Fruit fly (Drosophila melanogaster) whole organism, embryonic: ENCODE data around the gene aru.

Experiments
- Asciz ChIP-seq: fragments of 200-800 bp; sonication (Bioruptor generic); optimal IDR thresholded peaks from 2 replicates; lab custom pipeline; 2017; ENCODE audit warnings: missing biosample characterization, mild to moderate bottlenecking, missing genetic modification characterization, missing genetic modification reagents
- CG10274 ChIP-seq: fragments of 200-800 bp; sonication (Bioruptor generic); optimal IDR thresholded peaks from 3 replicates; lab custom pipeline; 2017; ENCODE audit warnings: missing biosample characterization, mild to moderate bottlenecking, missing genetic modification characterization
- CG10366 ChIP-seq: fragments of 200-800 bp; sonication (Bioruptor generic); IDR thresholded peaks from 2 replicates; pipeline ENCODE4 v1.3.6; 2022; ENCODE audit warnings: missing biosample characterization, missing genetic modification characterization
- CG10543 ChIP-seq: fragments of 200-800 bp; sonication (Bioruptor generic); optimal IDR thresholded peaks from 3 replicates; lab custom pipeline; 2017; ENCODE audit warnings: missing biosample characterization, mild to moderate bottlenecking, missing genetic modification characterization, moderate library complexity
- CG10959 ChIP-seq: fragments of 200-800 bp; sonication (Bioruptor generic); IDR thresholded peaks from 2 replicates; pipeline ENCODE4 v1.3.6; 2022; ENCODE audit warnings: missing biosample characterization, missing genetic modification characterization
- CG11247 ChIP-seq: fragments of 200-800 bp; sonication (Bioruptor generic); IDR thresholded peaks from 2 replicates; pipeline ENCODE4 v1.3.6; 2022; ENCODE audit warnings: missing biosample characterization, missing genetic modification characterization
- CG13287 ChIP-seq: fragments of 200-800 bp; sonication (Bioruptor generic); IDR thresholded peaks from 2 replicates; pipeline ENCODE4 v1.3.6; 2022; ENCODE audit warnings: missing biosample characterization, missing genetic modification characterization; ENCODE audit not compliant: partially characterized antibody
- CG1647 ChIP-seq: fragments of 200-800 bp; sonication (Bioruptor generic); optimal IDR thresholded peaks from 3 replicates; lab custom pipeline; 2016; ENCODE audit warnings: missing biosample characterization, missing genetic modification characterization
- CG17829 ChIP-seq: fragments of 200-800 bp; optimal IDR thresholded peaks from 2 replicates; lab custom pipeline; 2019; ENCODE audit warnings: missing biosample characterization, mild to moderate bottlenecking, missing genetic modification characterization, moderate library complexity
- CG18262 ChIP-seq: fragments of 200-800 bp; optimal IDR thresholded peaks from 3 replicates; lab custom pipeline; 2019; ENCODE audit warnings: missing biosample characterization, mild to moderate bottlenecking, missing genetic modification characterization, moderate library complexity
- CG30431 ChIP-seq: fragments of 200-800 bp; sonication (Bioruptor generic); optimal IDR thresholded peaks from 2 replicates; lab custom pipeline; 2017; ENCODE audit warnings: missing biosample characterization, missing genetic modification characterization
- CG4820 ChIP-seq: fragments of 200-800 bp; sonication (Bioruptor generic); optimal IDR thresholded peaks from 3 replicates; lab custom pipeline; 2016; ENCODE audit warnings: missing biosample characterization, missing genetic modification characterization
- CG4854 ChIP-seq: fragments of 200-800 bp; sonication (Bioruptor generic); optimal IDR thresholded peaks from 2 replicates; lab custom pipeline; 2016; ENCODE audit warnings: missing biosample characterization, missing genetic modification characterization, inconsistent platforms
- CG6175 ChIP-seq: fragments of 200-800 bp; sonication (Bioruptor generic); IDR thresholded peaks from 3 replicates; pipeline ENCODE4 v1.3.6; 2022; ENCODE audit warnings: missing biosample characterization, missing genetic modification characterization
- CG6654 ChIP-seq: fragments of 200-800 bp; sonication (Bioruptor generic); optimal IDR thresholded peaks from 2 replicates; lab custom pipeline; 2017; ENCODE audit warnings: missing biosample characterization, mild to moderate bottlenecking, missing genetic modification characterization
- CG8944 ChIP-seq: fragments of 200-800 bp; sonication (Bioruptor generic); optimal IDR thresholded peaks from 3 replicates; lab custom pipeline; 2016; ENCODE audit warnings: missing biosample characterization, missing genetic modification characterization
- CG9215 ChIP-seq: fragments of 200-800 bp; sonication (Bioruptor generic); IDR thresholded peaks from 2 replicates; pipeline ENCODE4 v1.3.6; 2022; ENCODE audit warnings: missing biosample characterization, missing genetic modification characterization
- CG9609 ChIP-seq: fragments of 200-800 bp; sonication (Bioruptor generic); optimal IDR thresholded peaks from 3 replicates; lab custom pipeline; 2016; ENCODE audit warnings: missing biosample characterization, missing genetic modification characterization
- CG9727 ChIP-seq: fragments of 200-800 bp; sonication (Bioruptor generic); optimal IDR thresholded peaks from 3 replicates; lab custom pipeline; 2017; ENCODE audit warnings: missing biosample characterization, mild to moderate bottlenecking, missing genetic modification characterization
- Eip74EF ChIP-seq, 2 experiments: fragments of 200-800 bp in 1 of 2; fragments of >200 bp in 1 of 2; sonication (Bioruptor generic) in 1 of 2; optimal IDR thresholded peaks; 2 replicates each; lab custom pipeline; 2017 to 2019; ENCODE audit warnings: missing biosample characterization in 2 of 2, missing genetic modification characterization in 2 of 2, mild to moderate bottlenecking in 1 of 2, moderate library complexity in 1 of 2
- Ets65A ChIP-seq: fragments of 200-800 bp; sonication (Bioruptor generic); peaks from one replicate; lab custom pipeline; 2016; ENCODE audit warnings: missing biosample characterization, missing genetic modification characterization
- Fer3 ChIP-seq: fragments of 200-800 bp; sonication (Bioruptor generic); optimal IDR thresholded peaks from 2 replicates; lab custom pipeline; 2018; ENCODE audit warnings: missing biosample characterization, mild to moderate bottlenecking, missing genetic modification characterization, moderate library complexity
- Gsc ChIP-seq: fragments of 200-800 bp; sonication (Bioruptor generic); IDR thresholded peaks from 2 replicates; pipeline ENCODE4 v1.3.6; 2022; ENCODE audit warnings: missing biosample characterization, missing genetic modification characterization
- HLHmδ ChIP-seq: fragments of 200-800 bp; sonication (Bioruptor generic); optimal IDR thresholded peaks from 2 replicates; lab custom pipeline; 2018; ENCODE audit warnings: missing biosample characterization, mild to moderate bottlenecking, missing genetic modification characterization, moderate library complexity
- Mrtf ChIP-seq: fragments of 200-800 bp; sonication (Bioruptor generic); IDR thresholded peaks from 3 replicates; pipeline ENCODE4 v1.3.6; 2022; ENCODE audit warnings: missing biosample characterization, missing genetic modification characterization
- NC2α ChIP-seq: fragments of 200-800 bp; sonication (Bioruptor generic); optimal IDR thresholded peaks from 2 replicates; lab custom pipeline; 2016; ENCODE audit warnings: missing biosample characterization, missing genetic modification characterization
- NFAT ChIP-seq: fragments of 200-800 bp; sonication (Bioruptor generic); IDR thresholded peaks from 2 replicates; pipeline ENCODE4 v1.3.6; 2022; ENCODE audit warnings: missing biosample characterization, missing genetic modification characterization
- Nf-YB ChIP-seq: fragments of 200-800 bp; sonication (Bioruptor generic); optimal IDR thresholded peaks from 3 replicates; lab custom pipeline; 2019; ENCODE audit warnings: missing biosample characterization, mild to moderate bottlenecking, missing genetic modification characterization, moderate library complexity
- Poxn ChIP-seq: fragments of 200-800 bp; sonication (Bioruptor generic); IDR thresholded peaks from 2 replicates; pipeline ENCODE4 v1.3.6; 2022; ENCODE audit warnings: missing biosample characterization, missing genetic modification characterization
- Rfx ChIP-seq: fragments of 200-800 bp; sonication (Bioruptor generic); IDR thresholded peaks from 2 replicates; pipeline ENCODE4 v1.3.6; 2022; ENCODE audit warnings: missing biosample characterization, missing genetic modification characterization
- aop ChIP-seq: fragments of 200-800 bp; sonication (Bioruptor generic); IDR thresholded peaks from 2 replicates; pipeline ENCODE4 v1.3.6; 2022; ENCODE audit warnings: missing biosample characterization, missing genetic modification characterization
- ash1 ChIP-seq: fragments of 200-800 bp; sonication (Bioruptor generic); optimal IDR thresholded peaks from 2 replicates; lab custom pipeline; 2018; ENCODE audit warnings: missing biosample characterization, mild to moderate bottlenecking, missing genetic modification characterization
- crp ChIP-seq, 2 experiments: fragments of 200-800 bp; sonication (Bioruptor generic); optimal IDR thresholded peaks; 2 replicates in 1 of 2; 3 replicates in 1 of 2; lab custom pipeline; 2017; ENCODE audit warnings: missing biosample characterization in 2 of 2, missing genetic modification characterization in 2 of 2, mild to moderate bottlenecking in 1 of 2, moderate library complexity in 1 of 2
- cwo ChIP-seq: fragments of 200-800 bp; sonication (Bioruptor generic); optimal IDR thresholded peaks from 3 replicates; lab custom pipeline; 2017; ENCODE audit warnings: missing biosample characterization, missing genetic modification characterization, mild to moderate bottlenecking, moderate library complexity, missing genetic modification reagents
- dpn ChIP-seq, 2 experiments: fragments of 200-800 bp; sonication (Bioruptor generic); optimal IDR thresholded peaks; 3 replicates each; lab custom pipeline; 2016; ENCODE audit warnings: missing biosample characterization in 2 of 2, missing genetic modification characterization in 2 of 2
- esg ChIP-seq: fragments of 200-800 bp; sonication (Bioruptor generic); conservative IDR thresholded peaks from 2 replicates; pipeline ENCODE4 v1.3.6; 2022; ENCODE audit warnings: missing biosample characterization, missing genetic modification characterization
- ewg ChIP-seq: fragments of 200-800 bp; sonication (Bioruptor generic); optimal IDR thresholded peaks from 3 replicates; lab custom pipeline; 2017; ENCODE audit warnings: mild to moderate bottlenecking, missing biosample characterization, missing genetic modification reagents, missing genetic modification characterization
- fd96Cb ChIP-seq: fragments of 200-800 bp; sonication (Bioruptor generic); optimal IDR thresholded peaks from 2 replicates; lab custom pipeline; 2018; ENCODE audit warnings: missing biosample characterization, mild to moderate bottlenecking, missing genetic modification characterization, moderate library complexity
- jigr1 ChIP-seq: fragments of 200-800 bp; sonication (Bioruptor generic); IDR thresholded peaks from 3 replicates; pipeline ENCODE4 v1.3.6; 2022; ENCODE audit warnings: missing biosample characterization, missing genetic modification characterization
- knrl ChIP-seq: fragments of 200-800 bp; sonication (Bioruptor generic); IDR thresholded peaks from 3 replicates; pipeline ENCODE4 v1.3.6; 2022; ENCODE audit warnings: missing biosample characterization, missing genetic modification characterization; ENCODE audit not compliant: partially characterized antibody
- nau ChIP-seq: fragments of 200-800 bp; sonication (Bioruptor generic); optimal IDR thresholded peaks from 3 replicates; lab custom pipeline; 2017; ENCODE audit warnings: missing biosample characterization, mild to moderate bottlenecking, missing genetic modification characterization, missing genetic modification reagents
- psq ChIP-seq: fragments of 200-800 bp; sonication (Bioruptor generic); optimal IDR thresholded peaks from 2 replicates; lab custom pipeline; 2017; ENCODE audit warnings: missing biosample characterization, missing genetic modification characterization
- pzg ChIP-seq: fragments of 200-800 bp; sonication (Bioruptor generic); optimal IDR thresholded peaks from 3 replicates; lab custom pipeline; 2018; ENCODE audit warnings: missing biosample characterization, mild to moderate bottlenecking, missing genetic modification characterization, moderate library complexity
- rib ChIP-seq: fragments of 200-800 bp; sonication (Bioruptor generic); IDR thresholded peaks from 2 replicates; pipeline ENCODE4 v1.3.6; 2022; ENCODE audit warnings: missing biosample characterization, missing genetic modification characterization
- run ChIP-seq: fragments of 200-800 bp; sonication (Bioruptor generic); optimal IDR thresholded peaks from 3 replicates; lab custom pipeline; 2018; ENCODE audit warnings: missing biosample characterization, mild to moderate bottlenecking, missing genetic modification characterization
- salm ChIP-seq: fragments of 200-800 bp; sonication (Bioruptor generic); optimal IDR thresholded peaks from 2 replicates; lab custom pipeline; 2018; ENCODE audit warnings: missing biosample characterization, mild to moderate bottlenecking, missing genetic modification characterization
- schlank ChIP-seq: fragments of 200-800 bp; sonication (Bioruptor generic); optimal IDR thresholded peaks from 2 replicates; lab custom pipeline; 2018; ENCODE audit warnings: missing biosample characterization, mild to moderate bottlenecking, missing genetic modification characterization
- sd ChIP-seq: fragments of 200-800 bp; sonication (Bioruptor generic); optimal IDR thresholded peaks from 3 replicates; lab custom pipeline; 2018; ENCODE audit warnings: missing biosample characterization, mild to moderate bottlenecking, missing genetic modification characterization, moderate library complexity

Gene aru

dm6 chr2L:857897-858517 lies 10.1 kb downstream of the aru start (continued):
- TF ChIP-seq Eip74EF (GFP tag; optimal IDR thresholded peaks at IDR 0.05; lab: Kevin White, UChicago) = peak in 1 of 2 experiments; percentile 45
- no peak for TF ChIP-seq aop (GFP tag; lab: Robert Waterston, UW)
- peak; percentile 37 for TF ChIP-seq CG8944 (GFP tag; lab: Kevin White, UChicago)
- peak; percentile 64 for TF ChIP-seq CG10366
- peak; percentile 45 for TF ChIP-seq Asciz (GFP tag; lab: Kevin White, UChicago)
- no peak for TF ChIP-seq run
- TF ChIP-seq rib (GFP tag; lab: Robert Waterston, UW) = no peak
- no peak for TF ChIP-seq CG30431 (GFP tag; lab: Kevin White, UChicago)
- peak; percentile 29 for TF ChIP-seq CG9727
- TF ChIP-seq CG18262 (tag; lab: Kevin White, UChicago) = peak; percentile 46
- TF ChIP-seq NC2α (GFP tag; lab: Kevin White, UChicago) = no peak
- TF ChIP-seq CG11247 = 0 out of 2 replicates have a peak, but pooled peaks have one; percentile 26
- TF ChIP-seq CG1647 (GFP tag; lab: Kevin White, UChicago) = no peak
- TF ChIP-seq CG17829 = peak; percentile 20
- peak; percentile 27 for TF ChIP-seq cwo (GFP tag; lab: Kevin White, UChicago)
- peak; percentile 51 for TF ChIP-seq Rfx
- peak; percentile 42 for TF ChIP-seq CG9609 (GFP tag; lab: Kevin White, UChicago)
- no peak for TF ChIP-seq Gsc (GFP tag; lab: Robert Waterston, UW)
- no peak for TF ChIP-seq CG10959 (GFP tag; lab: Robert Waterston, UW)
- TF ChIP-seq HLHmδ (GFP tag; lab: Kevin White, UChicago) = no peak
- TF ChIP-seq jigr1 (GFP tag; lab: Robert Waterston, UW) = no peak
- no peak for TF ChIP-seq NFAT (GFP tag; lab: Robert Waterston, UW)
- no peak for TF ChIP-seq CG6175
- TF ChIP-seq Mrtf (GFP tag; lab: Robert Waterston, UW) = peak; percentile 44; the same call in 1 of the 3 replicates
- no peak for TF ChIP-seq CG9215 (GFP tag; lab: Robert Waterston, UW)
- TF ChIP-seq CG6654 (GFP tag; lab: Kevin White, UChicago) = no peak
- TF ChIP-seq knrl (GFP tag; lab: Robert Waterston, UW) = no peak
- TF ChIP-seq Ets65A (GFP tag; lab: Kevin White, UChicago) = peak; percentile 46
- TF ChIP-seq CG13287 (GFP tag; lab: Robert Waterston, UW) = no peak
- TF ChIP-seq pzg (GFP tag; lab: Kevin White, UChicago) = no peak

DNA sequence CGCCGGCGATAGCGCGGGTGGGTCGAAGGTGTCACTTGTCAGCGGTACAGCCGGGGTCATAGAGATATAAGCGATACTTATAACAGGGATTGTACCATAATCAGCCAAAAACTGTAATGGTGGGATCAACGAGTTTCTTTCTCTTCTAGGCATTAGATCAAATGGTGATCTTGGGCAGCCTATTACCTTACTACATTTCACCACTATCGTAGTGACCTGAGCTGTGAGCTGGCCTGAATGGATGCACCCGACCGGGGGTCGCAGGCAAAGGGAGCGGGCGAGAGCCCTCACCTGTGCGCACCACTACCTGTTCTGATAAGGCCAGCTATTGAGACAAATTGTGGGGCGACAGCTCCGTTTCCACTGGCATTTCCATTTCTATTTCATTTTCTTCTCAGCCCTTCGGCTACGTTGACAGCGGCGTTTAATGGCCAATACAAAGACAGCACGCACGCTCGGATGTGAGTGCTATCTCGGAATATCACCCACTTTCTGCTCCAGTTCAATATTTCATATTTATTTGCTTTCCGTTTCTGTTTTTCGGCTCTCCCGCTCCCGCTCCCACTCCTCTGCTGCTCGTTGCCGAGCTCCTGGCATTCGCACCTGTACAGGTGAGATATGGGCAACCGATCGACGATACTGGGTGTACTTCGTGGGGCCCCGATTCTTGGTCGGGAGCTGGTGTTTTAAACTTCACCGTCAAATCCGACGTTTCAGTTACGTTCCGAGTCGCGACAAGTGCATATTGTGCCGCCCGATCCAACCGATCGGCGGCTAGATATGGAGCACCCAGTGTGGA lies 11.3 kb downstream of the aru start:
- TF ChIP-seq nau (GFP tag; lab: Kevin White, UChicago) = peak; percentile 73
- peak; percentile 80 for TF ChIP-seq esg (GFP tag; lab: Robert Waterston, UW)
- peak; percentile 29 for TF ChIP-seq CG10274 (GFP tag; lab: Kevin White, UChicago)
- TF ChIP-seq ash1 (GFP tag; lab: Kevin White, UChicago) = no peak
- TF ChIP-seq Fer3 (tag; lab: Kevin White, UChicago) = peak; percentile 67
- peak in 1 of 2 experiments; percentile 23 for TF ChIP-seq crp (GFP tag; optimal IDR thresholded peaks at IDR 0.05; lab: Kevin White, UChicago)
- TF ChIP-seq dpn (GFP tag; optimal IDR thresholded peaks at IDR 0.05; lab: Kevin White, UChicago) = peak; percentile 59 to 78
- TF ChIP-seq Poxn = no peak
- peak; percentile 78 for TF ChIP-seq CG4820 (GFP tag; lab: Kevin White, UChicago)
- peak; percentile 85 for TF ChIP-seq fd96Cb
- TF ChIP-seq Nf-YB (GFP tag; lab: Kevin White, UChicago) = peak; percentile 56
- TF ChIP-seq sd (tag; lab: Kevin White, UChicago) = peak; percentile 21
- TF ChIP-seq CG4854 (GFP tag; lab: Kevin White, UChicago) = peak; percentile 28
- TF ChIP-seq ewg = peak; percentile 77
- TF ChIP-seq CG10543 (GFP tag; lab: Kevin White, UChicago) = peak; percentile 17
- no peak for TF ChIP-seq psq (GFP tag; lab: Kevin White, UChicago)
- TF ChIP-seq salm = peak; percentile 55
- peak; percentile 65 for TF ChIP-seq cwo (GFP tag; lab: Kevin White, UChicago)
- TF ChIP-seq schlank (tag; lab: Kevin White, UChicago) = no peak
